Worm (Caenorhabditis elegans) whole organism, L1 larva: ENCODE results near the gene clp-1.
A peak's percentile ranks its signal among the peaks of the same experiment; 100 is the strongest.

Experiments
- C04F5.9 ChIP-seq: sonication (generic microtip); optimal IDR thresholded peaks from 2 replicates; lab custom pipeline; 2016; ENCODE audit warnings: missing genetic modification characterization, missing compliant biosample characterization
- C34B4.2 ChIP-seq: sonication (generic microtip); optimal IDR thresholded peaks from 2 replicates; lab custom pipeline; 2017; ENCODE audit warnings: mild to moderate bottlenecking, missing genetic modification characterization, missing compliant biosample characterization
- Y116A8C.19 ChIP-seq: sonication (generic microtip); optimal IDR thresholded peaks from 2 replicates; lab custom pipeline; 2016; ENCODE audit warnings: missing compliant biosample characterization, missing genetic modification characterization, borderline replicate concordance
- alr-1 ChIP-seq: fragments of 200-800 bp; sonication (Bioruptor generic); optimal IDR thresholded peaks from 2 replicates; lab custom pipeline; 2018; ENCODE audit warnings: borderline replicate concordance, mild to moderate bottlenecking, missing genetic modification characterization, missing compliant biosample characterization
- ceh-63 ChIP-seq: fragments of 200-800 bp; sonication (Bioruptor generic); optimal IDR thresholded peaks from 2 replicates; lab custom pipeline; 2018; ENCODE audit warnings: mild to moderate bottlenecking, missing genetic modification characterization, missing compliant biosample characterization
- ceh-8 ChIP-seq: fragments of 200-800 bp; sonication (Bioruptor generic); optimal IDR thresholded peaks from 2 replicates; lab custom pipeline; 2018; ENCODE audit warnings: mild to moderate bottlenecking, missing genetic modification characterization, moderate library complexity, missing compliant biosample characterization
- ceh-82 ChIP-seq, 3 experiments: fragments of 150-350 bp in 1 of 3; sonication (generic microtip) in 2 of 3; optimal IDR thresholded peaks; 2 replicates each; lab custom pipeline; 2014 to 2017; ENCODE audit warnings: missing biosample characterization in 3 of 3, missing genetic modification characterization in 3 of 3
- ceh-88 ChIP-seq: fragments of 200-800 bp; sonication (Bioruptor generic); IDR thresholded peaks from 2 replicates; pipeline ENCODE4 v1.3.6; 2022; ENCODE audit warnings: missing genetic modification characterization, missing compliant biosample characterization
- ces-1 ChIP-seq: fragments of 150-350 bp; optimal IDR thresholded peaks from 2 replicates; lab custom pipeline; 2014; ENCODE audit warnings: missing biosample characterization, missing genetic modification reagents, missing genetic modification characterization
- dsc-1 ChIP-seq: sonication (generic microtip); optimal IDR thresholded peaks from 2 replicates; lab custom pipeline; 2016; ENCODE audit warnings: mild to moderate bottlenecking, missing genetic modification characterization, missing compliant biosample characterization
- efl-1 ChIP-seq, 4 experiments: fragments of 150-350 bp; optimal IDR thresholded peaks in 3 of 4; peaks in 1 of 4; 1 replicate in 1 of 4; 2 replicates in 3 of 4; lab custom pipeline; 2014; ENCODE audit warnings: missing biosample characterization in 2 of 4, missing genetic modification characterization in 2 of 4, missing genetic modification reagents in 2 of 4
- efl-3 ChIP-seq: fragments of 200-800 bp; sonication (Bioruptor generic); optimal IDR thresholded peaks from 2 replicates; lab custom pipeline; 2018; ENCODE audit warnings: mild to moderate bottlenecking, missing genetic modification characterization, missing compliant biosample characterization
- egl-13 ChIP-seq: sonication (generic microtip); optimal IDR thresholded peaks from 2 replicates; lab custom pipeline; 2016; ENCODE audit warnings: missing genotype, missing genetic modification reagents, missing genetic modification characterization, missing compliant biosample characterization
- elt-2 ChIP-seq: sonication (generic microtip); optimal IDR thresholded peaks from 2 replicates; lab custom pipeline; 2016; ENCODE audit warnings: missing genetic modification characterization, mild to moderate bottlenecking, inconsistent platforms, missing compliant biosample characterization, missing genetic modification reagents
- fkh-8 ChIP-seq: sonication (generic microtip); optimal IDR thresholded peaks from 2 replicates; lab custom pipeline; 2016; ENCODE audit warnings: mild to moderate bottlenecking, missing genetic modification characterization, missing compliant biosample characterization
- fos-1 ChIP-seq: fragments of 150-350 bp; optimal IDR thresholded peaks from 2 replicates; lab custom pipeline; 2014; ENCODE audit warnings: missing biosample characterization, missing genetic modification characterization
- grh-1 ChIP-seq: fragments of 200-800 bp; sonication (Bioruptor generic); IDR thresholded peaks from 2 replicates; pipeline ENCODE4 v1.3.6; 2022; ENCODE audit warnings: missing genetic modification reagents, missing genetic modification characterization, missing compliant biosample characterization
- hlh-17 ChIP-seq: fragments of 200-800 bp; sonication (Bioruptor generic); optimal IDR thresholded peaks from 2 replicates; lab custom pipeline; 2018; ENCODE audit warnings: missing genetic modification characterization, mild to moderate bottlenecking, missing compliant biosample characterization, moderate library complexity, borderline replicate concordance
- hpl-2 ChIP-seq: fragments of 150-350 bp; optimal IDR thresholded peaks from 2 replicates; lab custom pipeline; 2014; ENCODE audit warnings: missing biosample characterization, missing genetic modification reagents, missing genetic modification characterization
- irx-1 ChIP-seq: sonication (generic microtip); optimal IDR thresholded peaks from 2 replicates; lab custom pipeline; 2016; ENCODE audit warnings: missing genetic modification characterization, missing compliant biosample characterization
- lin-13 ChIP-seq: fragments of 150-350 bp; optimal IDR thresholded peaks from 2 replicates; lab custom pipeline; 2014; ENCODE audit warnings: missing biosample characterization, missing genetic modification reagents, missing genetic modification characterization
- lin-15B ChIP-seq: fragments of 150-350 bp; sonication (generic microtip); optimal IDR thresholded peaks from 3 replicates; lab custom pipeline; 2014; ENCODE audit warnings: missing biosample characterization, missing genetic modification characterization
- lin-35 ChIP-seq, 2 experiments: fragments of 150-350 bp; optimal IDR thresholded peaks; 2 replicates each; lab custom pipeline; 2014; ENCODE audit warnings: missing biosample characterization in 2 of 2, missing genetic modification characterization in 2 of 2, missing genetic modification reagents in 2 of 2
- lir-3 ChIP-seq: sonication (generic microtip); optimal IDR thresholded peaks from 2 replicates; lab custom pipeline; 2016; ENCODE audit warnings: mild to moderate bottlenecking, missing genetic modification characterization, moderate library complexity, missing compliant biosample characterization; ENCODE audit not compliant: poor library complexity
- lsy-2 ChIP-seq, 2 experiments: fragments of 150-350 bp; optimal IDR thresholded peaks; 2 replicates each; lab custom pipeline; 2014; ENCODE audit warnings: missing biosample characterization in 2 of 2, missing genetic modification characterization in 2 of 2
- mab-9 ChIP-seq: fragments of 200-800 bp; sonication (Bioruptor generic); IDR thresholded peaks from 2 replicates; pipeline ENCODE4 v1.3.6; 2022; ENCODE audit warnings: missing genetic modification reagents, missing genetic modification characterization, missing compliant biosample characterization
- mdl-1 ChIP-seq, 2 experiments: fragments of 150-350 bp; optimal IDR thresholded peaks; 2 replicates each; lab custom pipeline; 2014 to 2017; ENCODE audit warnings: missing biosample characterization in 2 of 2, missing genetic modification characterization in 2 of 2, inconsistent platforms in 1 of 2
- mef-2 ChIP-seq: fragments of 150-350 bp; optimal IDR thresholded peaks from 2 replicates; lab custom pipeline; 2014; ENCODE audit warnings: missing biosample characterization, missing genetic modification characterization
- mep-1 ChIP-seq: fragments of 150-350 bp; optimal IDR thresholded peaks from 2 replicates; lab custom pipeline; 2014; ENCODE audit warnings: missing biosample characterization, missing genetic modification characterization
- nhr-12 ChIP-seq: sonication (generic microtip); optimal IDR thresholded peaks from 2 replicates; lab custom pipeline; 2017; ENCODE audit warnings: missing biosample characterization, missing genetic modification characterization
- nhr-20 ChIP-seq: sonication (generic microtip); optimal IDR thresholded peaks from 2 replicates; lab custom pipeline; 2016; ENCODE audit warnings: mild to moderate bottlenecking, missing genetic modification characterization, missing compliant biosample characterization
- nhr-28 ChIP-seq: fragments of 150-350 bp; optimal IDR thresholded peaks from 2 replicates; lab custom pipeline; 2014; ENCODE audit warnings: missing biosample characterization, missing genetic modification characterization
- nhr-47 ChIP-seq: sonication (generic microtip); optimal IDR thresholded peaks from 2 replicates; lab custom pipeline; 2016; ENCODE audit warnings: mild to moderate bottlenecking, missing genetic modification characterization, moderate library complexity, missing compliant biosample characterization
- nhr-76 ChIP-seq: sonication (generic microtip); optimal IDR thresholded peaks from 2 replicates; lab custom pipeline; 2017; ENCODE audit warnings: missing biosample characterization, missing genetic modification characterization
- nhr-77 ChIP-seq: fragments of 150-350 bp; optimal IDR thresholded peaks from 2 replicates; lab custom pipeline; 2014; ENCODE audit warnings: missing biosample characterization, missing genetic modification characterization
- nhr-84 ChIP-seq: sonication (generic microtip); optimal IDR thresholded peaks from 2 replicates; lab custom pipeline; 2017; ENCODE audit warnings: missing biosample characterization, missing genetic modification characterization
- nhr-85 ChIP-seq: sonication (generic microtip); peaks from one replicate; lab custom pipeline; 2016; ENCODE audit warnings: missing genetic modification characterization, inconsistent platforms, missing compliant biosample characterization
- nhr-90 ChIP-seq: sonication (generic microtip); optimal IDR thresholded peaks from 2 replicates; lab custom pipeline; 2016; ENCODE audit warnings: mild to moderate bottlenecking, missing genetic modification characterization, missing compliant biosample characterization; ENCODE audit not compliant: poor library complexity
- pag-3 ChIP-seq: sonication (generic microtip); optimal IDR thresholded peaks from 2 replicates; lab custom pipeline; 2017; ENCODE audit warnings: missing genetic modification characterization, mild to moderate bottlenecking, missing compliant biosample characterization, antibody characterized with exemption, borderline replicate concordance; ENCODE audit not compliant: insufficient read depth
- pax-3 ChIP-seq: fragments of 200-800 bp; sonication (Bioruptor generic); optimal IDR thresholded peaks from 2 replicates; lab custom pipeline; 2018; ENCODE audit warnings: mild to moderate bottlenecking, missing genetic modification characterization, moderate library complexity, missing compliant biosample characterization
- skn-1 ChIP-seq: fragments of 150-350 bp; optimal IDR thresholded peaks from 2 replicates; lab custom pipeline; 2014; ENCODE audit warnings: missing biosample characterization, missing genetic modification characterization
- snpc-4 ChIP-seq: fragments of 150-350 bp; optimal IDR thresholded peaks from 2 replicates; lab custom pipeline; 2014; ENCODE audit warnings: missing biosample characterization, missing genetic modification characterization
- swsn-7 ChIP-seq: sonication (generic microtip); optimal IDR thresholded peaks from 2 replicates; lab custom pipeline; 2016; ENCODE audit warnings: missing genetic modification characterization, missing compliant biosample characterization
- tlp-1 ChIP-seq: fragments of 150-350 bp; optimal IDR thresholded peaks from 2 replicates; lab custom pipeline; 2014; ENCODE audit warnings: missing biosample characterization, missing genetic modification characterization
- unc-130 ChIP-seq: fragments of 150-350 bp; optimal IDR thresholded peaks from 2 replicates; lab custom pipeline; 2017; ENCODE audit warnings: missing biosample characterization, missing genetic modification characterization, inconsistent platforms
- unc-62 ChIP-seq: fragments of 150-350 bp; optimal IDR thresholded peaks from 2 replicates; lab custom pipeline; 2014; ENCODE audit warnings: missing biosample characterization, missing genetic modification reagents, missing genetic modification characterization
- unc-98 ChIP-seq: fragments of 200-800 bp; sonication (Bioruptor generic); IDR thresholded peaks from 2 replicates; pipeline ENCODE4 v1.3.6; 2022; ENCODE audit warnings: missing genetic modification characterization, missing compliant biosample characterization
- vab-15 ChIP-seq: sonication (generic microtip); optimal IDR thresholded peaks from 2 replicates; lab custom pipeline; 2017; ENCODE audit warnings: missing genotype, mild to moderate bottlenecking, missing genetic modification characterization, missing compliant biosample characterization
- xbp-1 ChIP-seq: sonication (generic microtip); optimal IDR thresholded peaks from 2 replicates; lab custom pipeline; 2016; ENCODE audit warnings: missing genetic modification characterization, missing compliant biosample characterization
- zag-1 ChIP-seq: fragments of 150-350 bp; optimal IDR thresholded peaks from 2 replicates; lab custom pipeline; 2014; ENCODE audit warnings: missing biosample characterization, missing genetic modification characterization
- zip-4 ChIP-seq: fragments of 200-800 bp; sonication (Bioruptor generic); optimal IDR thresholded peaks from 2 replicates; lab custom pipeline; 2018; ENCODE audit warnings: mild to moderate bottlenecking, missing genetic modification characterization, moderate library complexity, missing compliant biosample characterization

The clp-1 gene

ce11 chrIII:7973201-7973767 is 6.5 kb upstream of the clp-1 start, which contains the start of the genes eef-1B.1 and aco-2 (continued):
- TF ChIP-seq zip-4 (GFP tag; lab: Kevin White, UChicago) (peak; percentile 83), skn-1 (tag; lab: Kevin White, UChicago) (peak; percentile 90), nhr-85 (tag; lab: Kevin White, UChicago) (peak; percentile 97), unc-130 (tag; lab: Kevin White, UChicago) (peak; percentile 98), nhr-76 (tag; lab: Kevin White, UChicago) (no peak), ceh-63 (GFP tag; lab: Kevin White, UChicago) (no peak), snpc-4 (peak; percentile 85), alr-1 (tag; lab: Kevin White, UChicago) (no peak), efl-1 (optimal IDR thresholded peaks at IDR 0.05; lab: Kevin White, UChicago) (peak; percentile 91 to 93), efl-1 (GFP tag; optimal IDR thresholded peaks at IDR 0.05 in 1 of 2; lab: Kevin White, UChicago) (peak; percentile 83 to 98), C04F5.9 (peak; percentile 69), unc-62 (GFP tag; lab: Kevin White, UChicago) (no peak), unc-98 (GFP tag; lab: Robert Waterston, UW) (no peak), grh-1 (GFP tag; lab: Robert Waterston, UW) (peak; percentile 88), zag-1 (peak; percentile 2), mep-1 (tag; lab: Kevin White, UChicago) (peak; percentile 91), fos-1 (tag; lab: Kevin White, UChicago) (peak; percentile 81), xbp-1 (tag; lab: Kevin White, UChicago) (peak; percentile 92), Y116A8C.19 (no peak), tlp-1 (tag; lab: Kevin White, UChicago) (no peak), nhr-84 (tag; lab: Kevin White, UChicago) (no peak), lin-35 (GFP tag; optimal IDR thresholded peaks at IDR 0.05; lab: Kevin White, UChicago) (peak; percentile 94 to 95), C34B4.2 (tag; lab: Kevin White, UChicago) (no peak), nhr-47 (tag; lab: Kevin White, UChicago) (peak; percentile 96), ces-1 (no peak), pag-3 (tag; lab: Kevin White, UChicago) (no peak), elt-2 (tag; lab: Kevin White, UChicago) (peak; percentile 74), fkh-8 (tag; lab: Kevin White, UChicago) (peak; percentile 89), swsn-7 (tag; lab: Kevin White, UChicago) (peak; percentile 95), lir-3 (peak; percentile 63), dsc-1 (peak; percentile 98), ceh-82 (tag; optimal IDR thresholded peaks at IDR 0.05; lab: Kevin White, UChicago) (peak; percentile 88 to 95 (median 91)), egl-13 (tag; lab: Kevin White, UChicago) (peak; percentile 82), irx-1 (tag; lab: Kevin White, UChicago) (peak; percentile 78), nhr-77 (tag; lab: Kevin White, UChicago) (peak; percentile 87), ceh-88 (GFP tag; lab: Robert Waterston, UW) (peak; percentile 62), mab-9 (GFP tag; lab: Robert Waterston, UW) (peak; percentile 90), lsy-2 (tag; optimal IDR thresholded peaks at IDR 0.05; lab: Kevin White, UChicago) (peak; percentile 94 to 96), ceh-8 (GFP tag; lab: Kevin White, UChicago) (peak; percentile 64), pax-3 (peak; percentile 78), nhr-20 (peak; percentile 97), nhr-28 (no peak), efl-3 (GFP tag; lab: Kevin White, UChicago) (no peak), hlh-17 (GFP tag; lab: Kevin White, UChicago) (no peak), vab-15 (peak; percentile 33), lin-15B (tag; lab: Kevin White, UChicago) (peak; percentile 84), lin-13 (GFP tag; lab: Kevin White, UChicago) (peak; percentile 96), nhr-12 (tag; lab: Kevin White, UChicago) (no peak), mef-2 (tag; lab: Kevin White, UChicago) (peak; percentile 33), mdl-1 (tag; optimal IDR thresholded peaks at IDR 0.05; lab: Kevin White, UChicago) (peak in 1 of 2 experiments; percentile 93), hpl-2 (GFP tag; lab: Kevin White, UChicago) (peak; percentile 74), nhr-90 (tag; lab: Kevin White, UChicago) (peak; percentile 95)
